Worm (Caenorhabditis elegans) whole organism, L4 larva: ENCODE measurements around the gene dhs-5.

ENCODE experiments used
- T26A8.4 ChIP-seq: fragments of 200-800 bp; sonication (Bioruptor generic); IDR thresholded peaks from 2 replicates; pipeline ENCODE4 v1.3.6; 2022; ENCODE audit warnings: missing genetic modification characterization, missing compliant biosample characterization
- ceh-28 ChIP-seq: fragments of 150-350 bp; optimal IDR thresholded peaks from 2 replicates; lab custom pipeline; 2014; ENCODE audit warnings: missing biosample characterization, missing genetic modification reagents, missing genetic modification characterization
- ceh-32 ChIP-seq: sonication (generic microtip); optimal IDR thresholded peaks from 2 replicates; lab custom pipeline; 2016; ENCODE audit warnings: mild to moderate bottlenecking, missing genetic modification characterization, missing compliant biosample characterization; ENCODE audit not compliant: poor library complexity
- daf-16 ChIP-seq, 3 experiments: sonication (generic microtip); optimal IDR thresholded peaks; 2 replicates each; lab custom pipeline; 2016 to 2017; ENCODE audit warnings: missing genetic modification characterization in 3 of 3, missing genetic modification reagents in 3 of 3, mild to moderate bottlenecking in 2 of 3, missing compliant biosample characterization in 2 of 3, missing biosample characterization in 1 of 3, moderate library complexity in 1 of 3
- duxl-1 ChIP-seq: sonication (generic microtip); optimal IDR thresholded peaks from 2 replicates; lab custom pipeline; 2016; ENCODE audit warnings: mild to moderate bottlenecking, missing genetic modification characterization, moderate library complexity, missing compliant biosample characterization; ENCODE audit not compliant: poor library complexity
- egl-27 ChIP-seq: sonication (generic microtip); optimal IDR thresholded peaks from 3 replicates; lab custom pipeline; 2017; ENCODE audit warnings: missing biosample characterization, missing genetic modification reagents, missing genetic modification characterization
- egl-43 ChIP-seq: fragments of 200-800 bp; sonication (Bioruptor generic); IDR thresholded peaks from 2 replicates; pipeline ENCODE4 v1.3.6; 2022; ENCODE audit warnings: missing genetic modification reagents, missing genetic modification characterization, missing compliant biosample characterization
- jun-1 ChIP-seq: fragments of 150-350 bp; optimal IDR thresholded peaks from 2 replicates; lab custom pipeline; 2014; ENCODE audit warnings: missing biosample characterization, missing genetic modification reagents, missing genetic modification characterization
- lim-7 ChIP-seq: fragments of 200-800 bp; sonication (Bioruptor generic); IDR thresholded peaks from 2 replicates; pipeline ENCODE4 v1.3.6; 2022; ENCODE audit warnings: missing genetic modification characterization, missing compliant biosample characterization
- lin-29 ChIP-seq: fragments of 200-800 bp; sonication (Bioruptor generic); IDR thresholded peaks from 2 replicates; pipeline ENCODE4 v1.3.6; 2022; ENCODE audit warnings: missing genetic modification reagents, missing genetic modification characterization, missing compliant biosample characterization
- lin-38 ChIP-seq: fragments of 200-800 bp; sonication (Bioruptor generic); IDR thresholded peaks from 2 replicates; pipeline ENCODE4 v1.3.6; 2022; ENCODE audit warnings: missing genetic modification reagents, missing genetic modification characterization, missing compliant biosample characterization
- mxl-2 ChIP-seq: fragments of 200-800 bp; sonication (Bioruptor generic); conservative IDR thresholded peaks from 2 replicates; pipeline ENCODE4 v1.3.6; 2022; ENCODE audit warnings: missing genetic modification reagents, missing genetic modification characterization, missing compliant biosample characterization
- nhr-76 ChIP-seq: fragments of 150-350 bp; optimal IDR thresholded peaks from 2 replicates; lab custom pipeline; 2014; ENCODE audit warnings: missing biosample characterization, missing genetic modification characterization
- pqm-1 ChIP-seq: sonication (generic microtip); optimal IDR thresholded peaks from 2 replicates; lab custom pipeline; 2017; ENCODE audit warnings: missing biosample characterization, missing genetic modification characterization
- saeg-2 ChIP-seq: fragments of 200-800 bp; sonication (Bioruptor generic); IDR thresholded peaks from 2 replicates; pipeline ENCODE4 v1.3.6; 2022; ENCODE audit warnings: missing genetic modification reagents, missing genetic modification characterization, missing compliant biosample characterization
- tra-1 ChIP-seq: fragments of 200-800 bp; sonication (Bioruptor generic); IDR thresholded peaks from 2 replicates; pipeline ENCODE4 v1.3.6; 2022; ENCODE audit warnings: missing genetic modification reagents, missing genetic modification characterization, missing compliant biosample characterization
- unc-39 ChIP-seq: sonication (generic microtip); optimal IDR thresholded peaks from 2 replicates; lab custom pipeline; 2017; ENCODE audit warnings: missing biosample characterization, missing genetic modification characterization

The dhs-5 gene

ce11 chrII:5500986-5501657 lies 47.5 kb downstream of the dhs-5 start, which contains the start of gene F12A10.8 (continued):
- TF ChIP-seq pqm-1 (tag; lab: Kevin White, UChicago), result no peak
- no peak for TF ChIP-seq ceh-32 (tag; lab: Kevin White, UChicago)
- TF ChIP-seq unc-39, result no peak
- no peak for TF ChIP-seq T26A8.4
- no peak for TF ChIP-seq egl-27 (tag; lab: Kevin White, UChicago)
- peak; percentile 64 for TF ChIP-seq lin-38 (GFP tag; lab: Robert Waterston, UW)
- no peak for TF ChIP-seq tra-1
- no peak for TF ChIP-seq mxl-2 (GFP tag; lab: Robert Waterston, UW)
- TF ChIP-seq egl-43, result no peak
- TF ChIP-seq, all 104 proteins: peak for 5

DNA sequence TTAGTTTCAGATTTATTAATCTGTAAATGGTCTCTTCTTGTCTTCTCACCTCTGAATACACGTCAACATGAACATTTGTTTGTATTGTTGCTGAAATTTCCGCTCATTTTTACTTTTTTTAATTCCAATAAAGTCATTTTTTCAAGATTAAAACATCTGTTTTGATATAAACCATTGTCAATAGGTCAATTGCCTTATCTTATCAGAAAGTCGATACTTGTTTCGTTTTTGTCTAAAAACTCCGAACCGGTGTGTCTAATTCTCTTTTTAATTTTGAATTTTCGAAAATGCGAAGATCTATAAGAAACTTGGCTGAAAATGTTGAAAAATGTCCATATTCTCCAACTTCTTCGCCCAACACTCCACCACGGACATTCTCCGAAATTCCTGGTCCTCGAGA lies 50.1 kb downstream of the dhs-5 start, which contains the start of gene cyp-44A1:
TSS of gene cyp-44A1 (plus strand) at position 285 of the 400 bp plus-strand sequence.
- TF ChIP-seq nhr-76 (tag; lab: Kevin White, UChicago) (no peak), lim-7 (GFP tag; lab: Robert Waterston, UW) (no peak), lin-29 (GFP tag; lab: Robert Waterston, UW) (no peak), jun-1 (tag; lab: Kevin White, UChicago) (no peak), saeg-2 (GFP tag; lab: Robert Waterston, UW) (no peak), ceh-28 (no peak), duxl-1 (no peak), pqm-1 (tag; lab: Kevin White, UChicago) (peak; percentile 3), daf-16 (GFP tag; optimal IDR thresholded peaks at IDR 0.05; lab: Kevin White, UChicago) (no peak), daf-16 (tag; optimal IDR thresholded peaks at IDR 0.05; lab: Kevin White, UChicago) (peak; percentile 78)
- TF ChIP-seq, all 104 proteins: peak for 2
